Worm (Caenorhabditis elegans) whole organism, young adult: ENCODE data around the gene R11D1.3.

Experiments used
- B0261.1 ChIP-seq: sonication (generic microtip); optimal IDR thresholded peaks from 2 replicates; lab custom pipeline; 2016; ENCODE audit warnings: mild to moderate bottlenecking, missing genetic modification characterization, moderate library complexity, missing compliant biosample characterization
- C06A6.2 ChIP-seq: fragments of 200-800 bp; sonication (Bioruptor generic); conservative IDR thresholded peaks from 2 replicates; pipeline ENCODE4 v1.3.6; 2022; ENCODE audit warnings: missing genetic modification characterization, missing compliant biosample characterization
- D2030.7 ChIP-seq: fragments of 200-800 bp; sonication (Bioruptor generic); IDR thresholded peaks from 2 replicates; pipeline ENCODE4 v1.3.6; 2022; ENCODE audit warnings: missing genetic modification reagents, missing genetic modification characterization, missing compliant biosample characterization
- F33H1.4 ChIP-seq: fragments of 200-800 bp; sonication (Bioruptor generic); IDR thresholded peaks from 2 replicates; pipeline ENCODE4 v1.3.6; 2022; ENCODE audit warnings: missing genetic modification reagents, missing genetic modification characterization, missing compliant biosample characterization
- K12H6.12 ChIP-seq: fragments of 200-800 bp; sonication (Bioruptor generic); optimal IDR thresholded peaks from 2 replicates; lab custom pipeline; 2018; ENCODE audit warnings: mild to moderate bottlenecking, missing genetic modification characterization, missing compliant biosample characterization
- Y56A3A.18 ChIP-seq: fragments of 200-800 bp; sonication (Bioruptor generic); IDR thresholded peaks from 2 replicates; pipeline ENCODE4 v1.3.6; 2022; ENCODE audit warnings: missing genetic modification reagents, missing genetic modification characterization, missing compliant biosample characterization
- Y67H2A.10 ChIP-seq: fragments of 200-800 bp; sonication (Bioruptor generic); conservative IDR thresholded peaks from 2 replicates; pipeline ENCODE4 v1.3.6; 2022; ENCODE audit warnings: missing genetic modification reagents, missing genetic modification characterization, missing compliant biosample characterization
- aptf-2 ChIP-seq: fragments of 200-800 bp; sonication (Bioruptor generic); conservative IDR thresholded peaks from 2 replicates; pipeline ENCODE4 v1.3.6; 2022; ENCODE audit warnings: missing genetic modification reagents, missing genetic modification characterization, missing compliant biosample characterization
- attf-5 ChIP-seq: fragments of 200-800 bp; sonication (Bioruptor generic); optimal IDR thresholded peaks from 2 replicates; lab custom pipeline; 2018; ENCODE audit warnings: mild to moderate bottlenecking, missing genetic modification characterization, missing compliant biosample characterization
- attf-6 ChIP-seq: fragments of 200-800 bp; sonication (Bioruptor generic); IDR thresholded peaks from 2 replicates; pipeline ENCODE4 v1.3.6; 2022; ENCODE audit warnings: missing genetic modification reagents, missing genetic modification characterization, missing compliant biosample characterization
- bed-2 ChIP-seq: fragments of 200-800 bp; sonication (Bioruptor generic); IDR thresholded peaks from 2 replicates; pipeline ENCODE4 v1.3.6; 2022; ENCODE audit warnings: missing genetic modification reagents, missing genetic modification characterization, missing compliant biosample characterization
- cebp-1 ChIP-seq, 2 experiments: fragments of 200-800 bp in 1 of 2; sonication (Bioruptor generic) in 1 of 2; sonication (generic microtip) in 1 of 2; IDR thresholded peaks in 1 of 2; optimal IDR thresholded peaks in 1 of 2; 2 replicates each; pipeline versions ENCODE4 v1.3.6 to Lab custom; 2017 to 2022; ENCODE audit warnings: missing compliant biosample characterization in 2 of 2, missing genetic modification characterization in 2 of 2, mild to moderate bottlenecking in 1 of 2, missing genetic modification reagents in 1 of 2, moderate library complexity in 1 of 2
- ceh-79 ChIP-seq: sonication (generic microtip); optimal IDR thresholded peaks from 2 replicates; lab custom pipeline; 2017; ENCODE audit warnings: mild to moderate bottlenecking, missing genetic modification characterization, missing compliant biosample characterization
- ceh-91 ChIP-seq: fragments of 200-800 bp; sonication (Bioruptor generic); IDR thresholded peaks from 2 replicates; pipeline ENCODE4 v1.3.6; 2022; ENCODE audit warnings: missing genetic modification reagents, missing genetic modification characterization, missing compliant biosample characterization
- chd-7 ChIP-seq: sonication (generic microtip); optimal IDR thresholded peaks from 2 replicates; lab custom pipeline; 2016; ENCODE audit warnings: mild to moderate bottlenecking, missing genetic modification characterization, moderate library complexity, missing compliant biosample characterization
- dox-1 ChIP-seq: fragments of 200-800 bp; sonication (Bioruptor generic); IDR thresholded peaks from 2 replicates; pipeline ENCODE4 v1.3.6; 2022; ENCODE audit warnings: missing genetic modification reagents, missing genetic modification characterization, missing compliant biosample characterization
- dpl-1 ChIP-seq: fragments of 150-350 bp; optimal IDR thresholded peaks from 2 replicates; lab custom pipeline; 2014; ENCODE audit warnings: missing biosample characterization, missing genetic modification reagents, missing genetic modification characterization
- ets-4 ChIP-seq: fragments of 200-800 bp; sonication (Bioruptor generic); optimal IDR thresholded peaks from 2 replicates; lab custom pipeline; 2018; ENCODE audit warnings: mild to moderate bottlenecking, missing genetic modification characterization, missing compliant biosample characterization
- hmg-20 ChIP-seq: fragments of 200-800 bp; sonication (Bioruptor generic); IDR thresholded peaks from 2 replicates; pipeline ENCODE4 v1.3.6; 2022; ENCODE audit warnings: missing genetic modification reagents, missing genetic modification characterization, missing compliant biosample characterization
- lag-1 ChIP-seq: fragments of 200-800 bp; sonication (Bioruptor generic); IDR thresholded peaks from 2 replicates; pipeline ENCODE4 v1.3.6; 2022; ENCODE audit warnings: missing genetic modification reagents, missing genetic modification characterization, missing compliant biosample characterization
- lsl-1 ChIP-seq: fragments of 200-800 bp; sonication (Bioruptor generic); optimal IDR thresholded peaks from 2 replicates; lab custom pipeline; 2018; ENCODE audit warnings: mild to moderate bottlenecking, missing genetic modification characterization, moderate library complexity, missing compliant biosample characterization
- madf-3 ChIP-seq: fragments of 200-800 bp; sonication (Bioruptor generic); IDR thresholded peaks from 2 replicates; pipeline ENCODE4 v1.3.6; 2022; ENCODE audit warnings: missing genetic modification reagents, missing genetic modification characterization, missing compliant biosample characterization
- madf-6 ChIP-seq: fragments of 200-800 bp; sonication (Bioruptor generic); IDR thresholded peaks from 2 replicates; pipeline ENCODE4 v1.3.6; 2022; ENCODE audit warnings: missing genetic modification reagents, missing genetic modification characterization, missing compliant biosample characterization
- madf-8 ChIP-seq: fragments of 200-800 bp; sonication (Bioruptor generic); conservative IDR thresholded peaks from 2 replicates; pipeline ENCODE4 v1.3.6; 2022; ENCODE audit warnings: missing genetic modification reagents, missing genetic modification characterization, missing compliant biosample characterization
- mcd-1 ChIP-seq: fragments of 200-800 bp; sonication (Bioruptor generic); IDR thresholded peaks from 2 replicates; pipeline ENCODE4 v1.3.6; 2022; ENCODE audit warnings: missing genetic modification reagents, missing genetic modification characterization, missing compliant biosample characterization
- nfyb-1 ChIP-seq: fragments of 200-800 bp; sonication (Bioruptor generic); IDR thresholded peaks from 2 replicates; pipeline ENCODE4 v1.3.6; 2022; ENCODE audit warnings: missing genetic modification reagents, missing genetic modification characterization, missing compliant biosample characterization
- nhr-27 ChIP-seq: fragments of 200-800 bp; sonication (Bioruptor generic); optimal IDR thresholded peaks from 2 replicates; lab custom pipeline; 2018; ENCODE audit warnings: mild to moderate bottlenecking, missing genetic modification characterization, moderate library complexity, missing compliant biosample characterization
- nhr-80 ChIP-seq: sonication (generic microtip); optimal IDR thresholded peaks from 2 replicates; lab custom pipeline; 2016; ENCODE audit warnings: missing genetic modification characterization, missing compliant biosample characterization
- nhr-90 ChIP-seq: sonication (generic microtip); optimal IDR thresholded peaks from 2 replicates; lab custom pipeline; 2016; ENCODE audit warnings: missing genotype, mild to moderate bottlenecking, missing genetic modification characterization, missing compliant biosample characterization
- pha-4 ChIP-seq: fragments of 150-350 bp; sonication (generic microtip); optimal IDR thresholded peaks from 2 replicates; lab custom pipeline; 2014; ENCODE audit warnings: missing biosample characterization, missing genetic modification reagents, missing genetic modification characterization
- sdz-38 ChIP-seq: sonication (generic microtip); optimal IDR thresholded peaks from 2 replicates; lab custom pipeline; 2016; ENCODE audit warnings: missing genotype, missing genetic modification characterization, missing compliant biosample characterization
- snpc-1.3 ChIP-seq: sonication (generic microtip); optimal IDR thresholded peaks from 2 replicates; lab custom pipeline; 2017; ENCODE audit warnings: missing genetic modification characterization, mild to moderate bottlenecking, missing compliant biosample characterization, antibody characterized with exemption, moderate library complexity, missing genotype, missing genetic modification reagents; ENCODE audit not compliant: insufficient read depth
- snpc-3.4 ChIP-seq: sonication (generic microtip); optimal IDR thresholded peaks from 2 replicates; lab custom pipeline; 2017; ENCODE audit warnings: missing genetic modification characterization, mild to moderate bottlenecking, missing compliant biosample characterization, antibody characterized with exemption, moderate library complexity, missing genotype, missing genetic modification reagents
- xnd-1 ChIP-seq: sonication (generic microtip); optimal IDR thresholded peaks from 2 replicates; lab custom pipeline; 2016; ENCODE audit warnings: missing genotype, missing genetic modification reagents, missing genetic modification characterization, missing compliant biosample characterization
- zfh-2 ChIP-seq: fragments of 200-800 bp; sonication (Bioruptor generic); conservative IDR thresholded peaks from 2 replicates; pipeline ENCODE4 v1.3.6; 2022; ENCODE audit warnings: missing genetic modification reagents, missing genetic modification characterization, missing compliant biosample characterization
- ztf-22 ChIP-seq: fragments of 200-800 bp; sonication (Bioruptor generic); optimal IDR thresholded peaks from 2 replicates; lab custom pipeline; 2018; ENCODE audit warnings: mild to moderate bottlenecking, missing genetic modification characterization, moderate library complexity, missing compliant biosample characterization

Gene R11D1.3

DNA sequence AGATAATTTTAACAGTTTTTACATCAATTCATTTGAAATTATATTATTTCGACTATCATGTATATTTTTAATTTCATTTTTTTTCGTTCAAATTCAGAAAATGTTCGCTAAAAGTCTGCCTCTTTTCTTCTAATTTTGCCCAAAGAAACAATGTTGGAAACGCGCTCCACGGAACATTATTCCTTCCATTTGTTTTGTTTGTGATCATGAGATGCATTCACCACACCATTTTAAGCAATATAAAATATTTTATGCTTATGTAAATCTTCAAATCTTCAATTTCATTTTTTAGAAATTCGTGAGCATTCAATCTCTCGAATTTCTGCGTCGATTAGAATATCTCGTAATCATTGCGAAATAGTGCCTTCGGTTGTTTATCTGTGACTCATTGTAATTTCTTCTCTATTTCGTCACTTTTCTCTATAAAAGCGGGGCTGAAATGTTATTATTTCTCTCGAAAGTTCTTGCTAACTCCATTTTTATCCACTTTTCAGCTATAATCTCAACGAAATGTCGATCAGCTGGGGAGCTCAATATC is 14.5 kb downstream of the R11D1.3 start, which contains the start of gene istr-1:
Gene istr-1, plus strand, starts transcription at position 495 of the 538 bp plus-strand sequence.
- peak; percentile 23 for TF ChIP-seq nhr-80 (tag; lab: Kevin White, UChicago)
- no peak for TF ChIP-seq ceh-91 (GFP tag; lab: Robert Waterston, UW)
- TF ChIP-seq attf-5 (GFP tag; lab: Kevin White, UChicago): peak; percentile 44
- peak; percentile 92 for TF ChIP-seq cebp-1 (GFP tag; IDR thresholded peaks at IDR 0.05; lab: Robert Waterston, UW)
- peak; percentile 98 for TF ChIP-seq cebp-1 (tag; optimal IDR thresholded peaks at IDR 0.05; lab: Kevin White, UChicago)
- 0 out of 2 replicates have a peak, but pooled peaks have one; percentile 29 for TF ChIP-seq mcd-1

DNA sequence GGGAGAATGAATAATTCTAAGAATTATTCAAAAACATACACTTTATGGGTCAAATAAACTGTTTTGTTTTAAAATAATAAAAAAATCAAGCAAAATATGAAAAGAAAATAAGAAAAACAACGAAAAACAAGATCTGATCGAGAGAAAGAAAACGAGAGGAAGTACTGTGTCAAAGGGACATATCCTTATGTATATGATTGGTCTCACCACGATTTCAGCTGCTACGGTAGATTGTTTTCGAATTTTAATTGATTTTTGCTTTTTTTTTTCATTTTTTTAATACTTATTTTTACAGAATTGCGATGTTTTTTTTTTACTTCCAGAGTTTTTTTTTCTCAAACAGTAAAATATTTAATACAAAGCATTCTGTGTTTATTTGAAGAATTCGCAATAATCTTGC is 15.1 kb downstream of the R11D1.3 start:
- no peak for TF ChIP-seq attf-5 (GFP tag; lab: Kevin White, UChicago)
- no peak for TF ChIP-seq madf-3
- no peak for TF ChIP-seq hmg-20
- TF ChIP-seq madf-8 (GFP tag; lab: Robert Waterston, UW): peak; percentile 63
- TF ChIP-seq aptf-2 (GFP tag; lab: Robert Waterston, UW): no peak
- no peak for TF ChIP-seq ceh-79 (tag; lab: Kevin White, UChicago)
- TF ChIP-seq nhr-90 (tag; lab: Kevin White, UChicago): no peak
- no peak for TF ChIP-seq nfyb-1 (GFP tag; lab: Robert Waterston, UW)
- TF ChIP-seq B0261.1 (tag; lab: Kevin White, UChicago): no peak
- no peak for TF ChIP-seq K12H6.12
- no peak for TF ChIP-seq bed-2 (GFP tag; lab: Robert Waterston, UW)
- TF ChIP-seq D2030.7 (GFP tag; lab: Robert Waterston, UW): peak; percentile 70
- no peak for TF ChIP-seq lag-1
- peak; percentile 75 for TF ChIP-seq xnd-1 (tag; lab: Kevin White, UChicago)
- TF ChIP-seq nhr-27 (tag; lab: Kevin White, UChicago): no peak
- TF ChIP-seq F33H1.4 (GFP tag; lab: Robert Waterston, UW): peak; percentile 91
- peak; percentile 0 for TF ChIP-seq snpc-3.4 (tag; lab: Kevin White, UChicago)
- peak; percentile 40; the same call in 1 of the 2 replicates for TF ChIP-seq dox-1
- peak; percentile 87 for TF ChIP-seq madf-6 (GFP tag; lab: Robert Waterston, UW)
- no peak for TF ChIP-seq zfh-2 (GFP tag; lab: Robert Waterston, UW)
- TF ChIP-seq pha-4 (tag; lab: Kevin White, UChicago): no peak
- TF ChIP-seq ets-4 (GFP tag; lab: Kevin White, UChicago): no peak
- TF ChIP-seq dpl-1 (GFP tag; lab: Kevin White, UChicago): no peak
- no peak for TF ChIP-seq Y56A3A.18 (GFP tag; lab: Robert Waterston, UW)
- TF ChIP-seq lsl-1 (GFP tag; lab: Kevin White, UChicago): peak; percentile 93
- TF ChIP-seq ztf-22 (GFP tag; lab: Kevin White, UChicago): no peak
- no peak for TF ChIP-seq sdz-38 (tag; lab: Kevin White, UChicago)
- TF ChIP-seq C06A6.2 (GFP tag; lab: Robert Waterston, UW): no peak
- TF ChIP-seq chd-7 (tag; lab: Kevin White, UChicago): no peak
- no peak for TF ChIP-seq attf-6 (GFP tag; lab: Robert Waterston, UW)
- peak; percentile 35; the same call in 1 of the 2 replicates for TF ChIP-seq ceh-91 (GFP tag; lab: Robert Waterston, UW)
- TF ChIP-seq snpc-1.3 (tag; lab: Kevin White, UChicago): peak; percentile 18
- no peak for TF ChIP-seq Y67H2A.10
